Worm (Caenorhabditis elegans): ENCODE data around the gene letm-1.

DNA sequence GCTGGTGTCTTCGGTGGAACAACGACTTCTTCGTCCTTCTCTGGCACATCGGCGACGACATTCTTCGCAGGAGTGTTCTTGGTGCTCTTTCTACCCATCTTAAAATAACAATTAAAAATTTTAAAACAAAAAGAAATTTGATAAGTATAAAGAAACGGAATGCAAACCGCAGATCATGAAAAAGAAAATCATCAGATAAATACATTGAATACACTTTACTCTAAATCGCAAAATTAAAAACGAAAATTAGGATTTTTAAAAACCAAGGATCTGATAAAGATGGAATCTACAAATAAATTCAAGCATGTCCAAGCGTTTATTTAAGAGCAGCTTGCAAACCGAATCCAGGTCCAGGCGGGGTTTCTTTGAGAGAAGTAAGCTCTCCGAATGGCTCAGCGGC, 36.6 kb upstream of the letm-1 start, which contains the start of gene F53F4.11:
- TF ChIP-seq ham-2 (GFP tag; optimal IDR thresholded peaks at IDR 0.05) (no peak), mep-1 (tag; optimal IDR thresholded peaks at IDR 0.05) (no peak), nhr-76 (tag; optimal IDR thresholded peaks at IDR 0.05) (no peak), elt-1 (tag; optimal IDR thresholded peaks at IDR 0.05; ENCODE audit: borderline replicate concordance, insufficient read depth) (no peak), flh-1 (GFP tag; optimal IDR thresholded peaks at IDR 0.05) (no peak), nhr-28 (tag; optimal IDR thresholded peaks at IDR 0.05) (no peak), M03D4.4 (tag; optimal IDR thresholded peaks at IDR 0.05) (no peak), snpc-4 (tag; optimal IDR thresholded peaks at IDR 0.05) (no peak)

All from whole organism, mixed stage, embryonic.